Fruit fly (Drosophila melanogaster) whole organism, embryonic: ENCODE measurements around the gene Alp13.

ENCODE experiments used
- Asciz ChIP-seq: fragments of 200-800 bp; sonication (Bioruptor generic); optimal IDR thresholded peaks from 2 replicates; lab custom pipeline; 2017; ENCODE audit warnings: missing biosample characterization, mild to moderate bottlenecking, missing genetic modification characterization, missing genetic modification reagents
- Atf-2 ChIP-seq: fragments of 200-800 bp; sonication (Bioruptor generic); optimal IDR thresholded peaks from 2 replicates; lab custom pipeline; 2016; ENCODE audit warnings: missing biosample characterization, missing genetic modification characterization
- Atf3 ChIP-seq: fragments of 200-800 bp; sonication (Bioruptor generic); optimal IDR thresholded peaks from 3 replicates; lab custom pipeline; 2016; ENCODE audit warnings: missing biosample characterization, missing genetic modification characterization
- CG10654 ChIP-seq: fragments of 200-800 bp; sonication (Bioruptor generic); optimal IDR thresholded peaks from 2 replicates; lab custom pipeline; 2016; ENCODE audit warnings: missing biosample characterization, missing genetic modification characterization
- CG10979 ChIP-seq: fragments of 200-800 bp; sonication (Bioruptor generic); optimal IDR thresholded peaks from 2 replicates; lab custom pipeline; 2018; ENCODE audit warnings: missing biosample characterization, mild to moderate bottlenecking, missing genetic modification characterization, moderate library complexity
- CG11247 ChIP-seq: fragments of 200-800 bp; sonication (Bioruptor generic); IDR thresholded peaks from 2 replicates; pipeline ENCODE4 v1.3.6; 2022; ENCODE audit warnings: missing biosample characterization, missing genetic modification characterization
- CG11723 ChIP-seq: fragments of 200-800 bp; sonication (Bioruptor generic); optimal IDR thresholded peaks from 2 replicates; lab custom pipeline; 2017; ENCODE audit warnings: missing biosample characterization, mild to moderate bottlenecking, missing genetic modification characterization
- CG13894 ChIP-seq: fragments of 200-800 bp; sonication (Bioruptor generic); optimal IDR thresholded peaks from 3 replicates; lab custom pipeline; 2018; ENCODE audit warnings: missing biosample characterization, mild to moderate bottlenecking, missing genetic modification characterization, moderate library complexity
- CG15601 ChIP-seq: fragments of 200-800 bp; sonication (Bioruptor generic); optimal IDR thresholded peaks from 3 replicates; lab custom pipeline; 2019; ENCODE audit warnings: missing biosample characterization, mild to moderate bottlenecking, missing genetic modification characterization, moderate library complexity
- CG17385 ChIP-seq: fragments of 200-800 bp; sonication (Bioruptor generic); optimal IDR thresholded peaks from 3 replicates; lab custom pipeline; 2018; ENCODE audit warnings: missing biosample characterization, mild to moderate bottlenecking, missing genetic modification characterization
- CG18599 ChIP-seq: fragments of 200-800 bp; sonication (Bioruptor generic); optimal IDR thresholded peaks from 3 replicates; lab custom pipeline; 2017; ENCODE audit warnings: missing biosample characterization, missing genetic modification characterization, mild to moderate bottlenecking, moderate library complexity, missing genetic modification reagents
- CG31365 ChIP-seq: fragments of 200-800 bp; sonication (Bioruptor generic); optimal IDR thresholded peaks from 2 replicates; lab custom pipeline; 2018; ENCODE audit warnings: missing biosample characterization, mild to moderate bottlenecking, missing genetic modification characterization
- CG3163 ChIP-seq: fragments of 200-800 bp; sonication (Bioruptor generic); optimal IDR thresholded peaks from 3 replicates; lab custom pipeline; 2016; ENCODE audit warnings: missing biosample characterization, missing genetic modification characterization
- CG3407 ChIP-seq: fragments of 200-800 bp; sonication (Bioruptor generic); optimal IDR thresholded peaks from 2 replicates; lab custom pipeline; 2018; ENCODE audit warnings: missing biosample characterization, mild to moderate bottlenecking, missing genetic modification characterization
- CG42726 ChIP-seq: fragments of 200-800 bp; sonication (Bioruptor generic); IDR thresholded peaks from 2 replicates; pipeline ENCODE4 v1.3.6; 2022; ENCODE audit warnings: missing biosample characterization, missing genetic modification characterization; ENCODE audit not compliant: partially characterized antibody
- CG4424 ChIP-seq: fragments of 200-800 bp; sonication (Bioruptor generic); optimal IDR thresholded peaks from 3 replicates; lab custom pipeline; 2016; ENCODE audit warnings: missing biosample characterization, missing genetic modification characterization
- CG4617 ChIP-seq: fragments of 200-800 bp; sonication (Bioruptor generic); optimal IDR thresholded peaks from 3 replicates; lab custom pipeline; 2016; ENCODE audit warnings: missing biosample characterization, missing genetic modification characterization, borderline replicate concordance
- CG5180 ChIP-seq: fragments of 200-800 bp; sonication (Bioruptor generic); optimal IDR thresholded peaks from 3 replicates; lab custom pipeline; 2017; ENCODE audit warnings: missing biosample characterization, missing genetic modification characterization, mild to moderate bottlenecking, moderate library complexity, missing genetic modification reagents
- CG7556 ChIP-seq: fragments of 200-800 bp; sonication (Bioruptor generic); optimal IDR thresholded peaks from 2 replicates; lab custom pipeline; 2017; ENCODE audit warnings: missing biosample characterization, mild to moderate bottlenecking, missing genetic modification characterization
- CG9876 ChIP-seq: fragments of 200-800 bp; sonication (Bioruptor generic); optimal IDR thresholded peaks from 2 replicates; lab custom pipeline; 2016; ENCODE audit warnings: missing biosample characterization, missing genetic modification characterization
- Dll ChIP-seq: fragments of 200-800 bp; sonication (Bioruptor generic); IDR thresholded peaks from 4 replicates; pipeline ENCODE4 v1.3.6; 2022; ENCODE audit warnings: missing biosample characterization, missing genetic modification characterization; ENCODE audit not compliant: partially characterized antibody
- Ets97D ChIP-seq: fragments of 200-800 bp; sonication (Bioruptor generic); optimal IDR thresholded peaks from 3 replicates; lab custom pipeline; 2016; ENCODE audit warnings: missing biosample characterization, missing genetic modification characterization
- Gsc ChIP-seq: fragments of 200-800 bp; sonication (Bioruptor generic); IDR thresholded peaks from 2 replicates; pipeline ENCODE4 v1.3.6; 2022; ENCODE audit warnings: missing biosample characterization, missing genetic modification characterization
- HLH4C ChIP-seq: fragments of 200-800 bp; sonication (Bioruptor generic); IDR thresholded peaks from 3 replicates; pipeline ENCODE4 v1.3.6; 2022; ENCODE audit warnings: missing biosample characterization, missing genetic modification characterization; ENCODE audit not compliant: partially characterized antibody
- Lhr ChIP-seq: fragments of 200-800 bp; sonication (Bioruptor generic); optimal IDR thresholded peaks from 3 replicates; lab custom pipeline; 2017; ENCODE audit warnings: mild to moderate bottlenecking, missing biosample characterization, missing genetic modification reagents, missing genetic modification characterization
- Meics ChIP-seq: fragments of 200-800 bp; sonication (Bioruptor generic); optimal IDR thresholded peaks from 2 replicates; lab custom pipeline; 2017; ENCODE audit warnings: missing biosample characterization, mild to moderate bottlenecking, missing genetic modification characterization
- NK7.1 ChIP-seq: fragments of 200-800 bp; sonication (Bioruptor generic); optimal IDR thresholded peaks from 3 replicates; lab custom pipeline; 2016; ENCODE audit warnings: missing biosample characterization, missing genetic modification characterization
- Opbp ChIP-seq: fragments of 200-800 bp; sonication (Bioruptor generic); IDR thresholded peaks from 3 replicates; pipeline ENCODE4 v1.3.6; 2022; ENCODE audit warnings: missing biosample characterization, missing genetic modification characterization; ENCODE audit not compliant: partially characterized antibody
- Optix ChIP-seq: fragments of 200-800 bp; sonication (Bioruptor generic); IDR thresholded peaks from 3 replicates; pipeline ENCODE4 v1.3.6; 2022; ENCODE audit warnings: missing biosample characterization, missing genetic modification characterization
- Side ChIP-seq: fragments of 200-800 bp; sonication (Bioruptor generic); optimal IDR thresholded peaks from 2 replicates; lab custom pipeline; 2016; ENCODE audit warnings: missing biosample characterization, missing genetic modification characterization
- abd-A ChIP-seq: fragments of 200-800 bp; sonication (Bioruptor generic); optimal IDR thresholded peaks from 3 replicates; lab custom pipeline; 2019; ENCODE audit warnings: missing biosample characterization, mild to moderate bottlenecking, missing genetic modification characterization, moderate library complexity
- ac ChIP-seq: fragments of 200-800 bp; sonication (Bioruptor generic); optimal IDR thresholded peaks from 3 replicates; lab custom pipeline; 2017; ENCODE audit warnings: missing biosample characterization, mild to moderate bottlenecking, missing genetic modification characterization
- ara ChIP-seq: fragments of 200-800 bp; sonication (Bioruptor generic); IDR thresholded peaks from 2 replicates; pipeline ENCODE4 v1.3.6; 2022; ENCODE audit warnings: missing biosample characterization, missing genetic modification characterization
- gro ChIP-seq: fragments of 200-800 bp; sonication (Bioruptor generic); optimal IDR thresholded peaks from 2 replicates; lab custom pipeline; 2016; ENCODE audit warnings: missing biosample characterization, missing genetic modification characterization
- gsb-n ChIP-seq: fragments of 200-800 bp; sonication (Bioruptor generic); optimal IDR thresholded peaks from 3 replicates; lab custom pipeline; 2018; ENCODE audit warnings: missing biosample characterization, mild to moderate bottlenecking, missing genetic modification characterization
- hkb ChIP-seq, 2 experiments: fragments of 200-800 bp in 1 of 2; fragments of >200 bp in 1 of 2; sonication (Bioruptor generic) in 1 of 2; IDR thresholded peaks in 1 of 2; optimal IDR thresholded peaks in 1 of 2; 2 replicates each; pipeline versions ENCODE4 v1.3.6 to Lab custom; 2017 to 2022; ENCODE audit warnings: missing biosample characterization in 1 of 2, missing genetic modification characterization in 1 of 2
- ken ChIP-seq: fragments of 200-800 bp; sonication (Bioruptor generic); IDR thresholded peaks from 3 replicates; pipeline ENCODE4 v1.3.6; 2022; ENCODE audit warnings: missing biosample characterization, missing genetic modification characterization
- knrl ChIP-seq: fragments of 200-800 bp; sonication (Bioruptor generic); IDR thresholded peaks from 3 replicates; pipeline ENCODE4 v1.3.6; 2022; ENCODE audit warnings: missing biosample characterization, missing genetic modification characterization; ENCODE audit not compliant: partially characterized antibody
- luna ChIP-seq: fragments of 200-800 bp; sonication (Bioruptor generic); optimal IDR thresholded peaks from 2 replicates; lab custom pipeline; 2016; ENCODE audit warnings: missing biosample characterization, missing genetic modification characterization
- nerfin-2 ChIP-seq: fragments of 200-800 bp; sonication (Bioruptor generic); IDR thresholded peaks from 2 replicates; pipeline ENCODE4 v1.3.6; 2022; ENCODE audit warnings: missing biosample characterization, missing genetic modification characterization; ENCODE audit not compliant: partially characterized antibody
- pb ChIP-seq: fragments of 200-800 bp; sonication (Bioruptor generic); optimal IDR thresholded peaks from 3 replicates; lab custom pipeline; 2016; ENCODE audit warnings: missing biosample characterization, missing genetic modification characterization
- pfk ChIP-seq: fragments of 200-800 bp; sonication (Bioruptor generic); optimal IDR thresholded peaks from 2 replicates; lab custom pipeline; 2018; ENCODE audit warnings: missing biosample characterization, mild to moderate bottlenecking, missing genetic modification characterization, moderate library complexity
- prd ChIP-seq, 3 experiments: fragments of >200 bp in 2 of 3; fragments of 200-800 bp in 1 of 3; sonication (Bioruptor generic) in 1 of 3; optimal IDR thresholded peaks in 2 of 3; IDR thresholded peaks in 1 of 3; 2 replicates in 2 of 3; 3 replicates in 1 of 3; pipeline versions ENCODE4 v1.3.6 to Lab custom; 2017 to 2022; ENCODE audit warnings: missing biosample characterization in 1 of 3, missing genetic modification characterization in 1 of 3
- slp2 ChIP-seq: fragments of 200-800 bp; sonication (Bioruptor generic); optimal IDR thresholded peaks from 2 replicates; lab custom pipeline; 2016; ENCODE audit warnings: missing biosample characterization, missing genetic modification characterization
- toy ChIP-seq: fragments of 200-800 bp; sonication (Bioruptor generic); IDR thresholded peaks from 2 replicates; pipeline ENCODE4 v1.3.6; 2022; ENCODE audit warnings: missing biosample characterization, missing genetic modification characterization
- unpg ChIP-seq: fragments of 200-800 bp; sonication (Bioruptor generic); optimal IDR thresholded peaks from 3 replicates; lab custom pipeline; 2018; ENCODE audit warnings: missing biosample characterization, mild to moderate bottlenecking, missing genetic modification characterization, moderate library complexity
- wdn ChIP-seq: fragments of 200-800 bp; sonication (Bioruptor generic); IDR thresholded peaks from 2 replicates; pipeline ENCODE4 v1.3.6; 2022; ENCODE audit warnings: missing biosample characterization, missing genetic modification characterization

The Alp13 gene

dm6 chr3R:10042664-10043372 lies 32.4 kb downstream of the Alp13 start, which contains the start of the genes Mical and CG3909 (continued):
- no peak for TF ChIP-seq hkb (optimal IDR thresholded peaks at IDR 0.05; lab: Kevin White, UChicago)
- peak; percentile 82 for TF ChIP-seq hkb (GFP tag; IDR thresholded peaks at IDR 0.05; lab: Robert Waterston, UW)
- TF ChIP-seq slp2 (GFP tag; lab: Kevin White, UChicago): no peak
- TF ChIP-seq CG4617: peak; percentile 34
- TF ChIP-seq CG10979 (tag; lab: Kevin White, UChicago): peak; percentile 78
- peak; percentile 76 for TF ChIP-seq CG17385
- TF ChIP-seq Lhr (GFP tag; lab: Kevin White, UChicago): peak; percentile 41
- peak; percentile 91 for TF ChIP-seq CG11247 (GFP tag; lab: Robert Waterston, UW)
- peak; percentile 21; the same call in 1 of the 3 replicates for TF ChIP-seq knrl (GFP tag; lab: Robert Waterston, UW)
- TF ChIP-seq luna (GFP tag; lab: Kevin White, UChicago): no peak
- no peak for TF ChIP-seq pb (GFP tag; lab: Kevin White, UChicago)
- peak; percentile 72 for TF ChIP-seq CG4424 (GFP tag; lab: Kevin White, UChicago)
- peak; percentile 32 for TF ChIP-seq CG5180
- TF ChIP-seq CG11723 (GFP tag; lab: Kevin White, UChicago): peak; percentile 43
- TF ChIP-seq CG3407 (GFP tag; lab: Kevin White, UChicago): peak; percentile 52
- TF ChIP-seq CG9876 (GFP tag; lab: Kevin White, UChicago): no peak
- TF ChIP-seq Meics: peak; percentile 84
- peak; percentile 59; the same call in 1 of the 2 replicates for TF ChIP-seq ara (GFP tag; lab: Robert Waterston, UW)
- peak; percentile 22 for TF ChIP-seq Atf-2 (GFP tag; lab: Kevin White, UChicago)
- no peak for TF ChIP-seq Atf3
- peak; percentile 87 for TF ChIP-seq CG13894 (tag; lab: Kevin White, UChicago)
- no peak for TF ChIP-seq pfk
- TF ChIP-seq Dll (GFP tag; lab: Robert Waterston, UW): peak; percentile 38; the same call in 1 of the 4 replicates
- no peak for TF ChIP-seq gro
- TF ChIP-seq Optix (GFP tag; lab: Robert Waterston, UW): 0 out of 3 replicates have a peak, but pooled peaks have one; percentile 7
- peak; percentile 77; the same call in 1 of the 2 replicates for TF ChIP-seq toy (GFP tag; lab: Robert Waterston, UW)
- TF ChIP-seq CG10654 (GFP tag; lab: Kevin White, UChicago): peak; percentile 75
- TF ChIP-seq CG42726 (GFP tag; lab: Robert Waterston, UW): peak; percentile 51; the same call in 1 of the 2 replicates
- TF ChIP-seq prd (optimal IDR thresholded peaks at IDR 0.05; lab: Kevin White, UChicago): no peak
- peak; percentile 91 for TF ChIP-seq prd (GFP tag; IDR thresholded peaks at IDR 0.05; lab: Robert Waterston, UW)
- TF ChIP-seq CG3163 (GFP tag; lab: Kevin White, UChicago): no peak
- no peak for TF ChIP-seq abd-A (tag; lab: Kevin White, UChicago)
- TF ChIP-seq ac: no peak
- TF ChIP-seq HLH4C: peak; percentile 64
- peak; percentile 92 for TF ChIP-seq gsb-n (tag; lab: Kevin White, UChicago)
- no peak for TF ChIP-seq NK7.1
- peak; percentile 84 for TF ChIP-seq nerfin-2 (GFP tag; lab: Robert Waterston, UW)
- TF ChIP-seq CG18599 (GFP tag; lab: Kevin White, UChicago): peak; percentile 85
- TF ChIP-seq Opbp (GFP tag; lab: Robert Waterston, UW): no peak; the same call in 1 of the 3 replicates
- peak; percentile 86 for TF ChIP-seq CG7556 (GFP tag; lab: Kevin White, UChicago)
- TF ChIP-seq Asciz (GFP tag; lab: Kevin White, UChicago): peak; percentile 40
- peak; percentile 37 for TF ChIP-seq Ets97D (GFP tag; lab: Kevin White, UChicago)
- peak; percentile 88 for TF ChIP-seq unpg (GFP tag; lab: Kevin White, UChicago)
- TF ChIP-seq CG31365: peak; percentile 4
- TF ChIP-seq wdn: peak; percentile 83
- peak; percentile 15 for TF ChIP-seq Side (GFP tag; lab: Kevin White, UChicago)
- no peak for TF ChIP-seq Gsc (GFP tag; lab: Robert Waterston, UW)
- peak; percentile 85 for TF ChIP-seq CG15601 (tag; lab: Kevin White, UChicago)
- peak; percentile 84 for TF ChIP-seq ken
